Fruit fly (Drosophila melanogaster) whole organism, embryonic: ENCODE measurements around the gene Zw.

Experiments
- Atf-2 ChIP-seq: fragments of 200-800 bp; sonication (Bioruptor generic); optimal IDR thresholded peaks from 2 replicates; lab custom pipeline; 2016; ENCODE audit warnings: missing biosample characterization, missing genetic modification characterization
- Atf3 ChIP-seq: fragments of 200-800 bp; sonication (Bioruptor generic); optimal IDR thresholded peaks from 3 replicates; lab custom pipeline; 2016; ENCODE audit warnings: missing biosample characterization, missing genetic modification characterization
- CG10565 ChIP-seq: fragments of 200-800 bp; sonication (Bioruptor generic); optimal IDR thresholded peaks from 3 replicates; lab custom pipeline; 2016; ENCODE audit warnings: missing biosample characterization, mild to moderate bottlenecking, missing genetic modification characterization
- CG10654 ChIP-seq: fragments of 200-800 bp; sonication (Bioruptor generic); optimal IDR thresholded peaks from 2 replicates; lab custom pipeline; 2016; ENCODE audit warnings: missing biosample characterization, missing genetic modification characterization
- CG11398 ChIP-seq: fragments of 200-800 bp; sonication (Bioruptor generic); optimal IDR thresholded peaks from 2 replicates; lab custom pipeline; 2016; ENCODE audit warnings: missing biosample characterization, missing genetic modification characterization
- CG12219 ChIP-seq: fragments of 200-800 bp; sonication (Bioruptor generic); optimal IDR thresholded peaks from 3 replicates; lab custom pipeline; 2018; ENCODE audit warnings: missing biosample characterization, mild to moderate bottlenecking, missing genetic modification characterization
- CG12299 ChIP-seq: fragments of 200-800 bp; sonication (Bioruptor generic); optimal IDR thresholded peaks from 2 replicates; lab custom pipeline; 2018; ENCODE audit warnings: missing biosample characterization, mild to moderate bottlenecking, missing genetic modification characterization
- CG12391 ChIP-seq: fragments of 200-800 bp; sonication (Bioruptor generic); optimal IDR thresholded peaks from 3 replicates; lab custom pipeline; 2018; ENCODE audit warnings: missing biosample characterization, mild to moderate bottlenecking, missing genetic modification characterization, moderate library complexity
- CG12659 ChIP-seq: fragments of 200-800 bp; sonication (Bioruptor generic); optimal IDR thresholded peaks from 3 replicates; lab custom pipeline; 2017; ENCODE audit warnings: mild to moderate bottlenecking, missing biosample characterization, missing genetic modification reagents, missing genetic modification characterization
- CG14050 ChIP-seq: fragments of 200-800 bp; sonication (Bioruptor generic); IDR thresholded peaks from 3 replicates; pipeline ENCODE4 v1.3.6; 2022; ENCODE audit warnings: missing biosample characterization, missing genetic modification characterization
- CG14860 ChIP-seq: fragments of 200-800 bp; sonication (Bioruptor generic); IDR thresholded peaks from 3 replicates; pipeline ENCODE4 v1.3.6; 2022; ENCODE audit warnings: missing biosample characterization, missing genetic modification characterization; ENCODE audit not compliant: partially characterized antibody
- CG15514 ChIP-seq: fragments of 200-800 bp; sonication (Bioruptor generic); optimal IDR thresholded peaks from 3 replicates; lab custom pipeline; 2017; ENCODE audit warnings: missing biosample characterization, missing genetic modification characterization, mild to moderate bottlenecking, moderate library complexity, missing genetic modification reagents
- CG17829 ChIP-seq: fragments of 200-800 bp; optimal IDR thresholded peaks from 2 replicates; lab custom pipeline; 2019; ENCODE audit warnings: missing biosample characterization, mild to moderate bottlenecking, missing genetic modification characterization, moderate library complexity
- CG30403 ChIP-seq: fragments of 200-800 bp; sonication (Bioruptor generic); optimal IDR thresholded peaks from 3 replicates; lab custom pipeline; 2016; ENCODE audit warnings: missing biosample characterization, missing genetic modification characterization
- CG4730 ChIP-seq: fragments of 200-800 bp; sonication (Bioruptor generic); IDR thresholded peaks from 2 replicates; pipeline ENCODE4 v1.3.6; 2022; ENCODE audit warnings: missing biosample characterization, missing genetic modification characterization
- CG6175 ChIP-seq: fragments of 200-800 bp; sonication (Bioruptor generic); IDR thresholded peaks from 3 replicates; pipeline ENCODE4 v1.3.6; 2022; ENCODE audit warnings: missing biosample characterization, missing genetic modification characterization
- CG7745 ChIP-seq: fragments of 200-800 bp; sonication (Bioruptor generic); optimal IDR thresholded peaks from 2 replicates; lab custom pipeline; 2018; ENCODE audit warnings: missing biosample characterization, mild to moderate bottlenecking, missing genetic modification characterization, moderate library complexity
- CG7928 ChIP-seq: fragments of 200-800 bp; sonication (Bioruptor generic); optimal IDR thresholded peaks from 2 replicates; lab custom pipeline; 2017; ENCODE audit warnings: missing biosample characterization, mild to moderate bottlenecking, missing genetic modification characterization
- D19A ChIP-seq: fragments of 200-800 bp; optimal IDR thresholded peaks from 3 replicates; lab custom pipeline; 2019; ENCODE audit warnings: missing biosample characterization, mild to moderate bottlenecking, missing genetic modification characterization, moderate library complexity
- D19B ChIP-seq: fragments of 200-800 bp; sonication (Bioruptor generic); optimal IDR thresholded peaks from 2 replicates; lab custom pipeline; 2017; ENCODE audit warnings: missing biosample characterization, mild to moderate bottlenecking, missing genetic modification characterization
- Drgx ChIP-seq: fragments of 200-800 bp; sonication (Bioruptor generic); IDR thresholded peaks from 2 replicates; pipeline ENCODE4 v1.3.6; 2022; ENCODE audit warnings: missing biosample characterization, missing genetic modification characterization
- E2f1 ChIP-seq: fragments of 200-800 bp; sonication (Bioruptor generic); IDR thresholded peaks from 2 replicates; pipeline ENCODE4 v1.3.6; 2022; ENCODE audit warnings: missing biosample characterization, missing genetic modification characterization
- HLH4C ChIP-seq: fragments of 200-800 bp; sonication (Bioruptor generic); IDR thresholded peaks from 3 replicates; pipeline ENCODE4 v1.3.6; 2022; ENCODE audit warnings: missing biosample characterization, missing genetic modification characterization; ENCODE audit not compliant: partially characterized antibody
- Hr78 ChIP-seq, 2 experiments: fragments of 200-800 bp in 1 of 2; fragments of >200 bp in 1 of 2; sonication (Bioruptor generic) in 1 of 2; optimal IDR thresholded peaks; 2 replicates each; lab custom pipeline; 2017 to 2019; ENCODE audit warnings: missing biosample characterization in 2 of 2, missing genetic modification characterization in 2 of 2, mild to moderate bottlenecking in 1 of 2, moderate library complexity in 1 of 2
- Mes4 ChIP-seq: fragments of 200-800 bp; sonication (Bioruptor generic); optimal IDR thresholded peaks from 2 replicates; lab custom pipeline; 2016; ENCODE audit warnings: missing biosample characterization, missing genetic modification characterization
- Mrtf ChIP-seq: fragments of 200-800 bp; sonication (Bioruptor generic); IDR thresholded peaks from 3 replicates; pipeline ENCODE4 v1.3.6; 2022; ENCODE audit warnings: missing biosample characterization, missing genetic modification characterization
- Nf-YB ChIP-seq: fragments of 200-800 bp; sonication (Bioruptor generic); optimal IDR thresholded peaks from 3 replicates; lab custom pipeline; 2019; ENCODE audit warnings: missing biosample characterization, mild to moderate bottlenecking, missing genetic modification characterization, moderate library complexity
- Sox100B ChIP-seq: fragments of 200-800 bp; sonication (Bioruptor generic); optimal IDR thresholded peaks from 3 replicates; lab custom pipeline; 2018; ENCODE audit warnings: missing biosample characterization, mild to moderate bottlenecking, missing genetic modification characterization
- Tbp ChIP-seq: fragments of >200 bp; optimal IDR thresholded peaks from 2 replicates; lab custom pipeline; 2018; ENCODE audit warnings: missing biosample characterization, missing genetic modification characterization
- Usf ChIP-seq: fragments of 200-800 bp; sonication (Bioruptor generic); optimal IDR thresholded peaks from 2 replicates; lab custom pipeline; 2017; ENCODE audit warnings: missing genotype, missing biosample characterization, missing genetic modification characterization
- Vsx1 ChIP-seq: fragments of 200-800 bp; sonication (Bioruptor generic); optimal IDR thresholded peaks from 2 replicates; lab custom pipeline; 2017; ENCODE audit warnings: missing biosample characterization, mild to moderate bottlenecking, missing genetic modification characterization, missing genetic modification reagents
- ab ChIP-seq: fragments of 200-800 bp; sonication (Bioruptor generic); optimal IDR thresholded peaks from 2 replicates; lab custom pipeline; 2016; ENCODE audit warnings: missing biosample characterization, missing genetic modification characterization
- amos ChIP-seq: fragments of 200-800 bp; sonication (Bioruptor generic); IDR thresholded peaks from 2 replicates; pipeline ENCODE4 v1.3.6; 2022; ENCODE audit warnings: missing biosample characterization, missing genetic modification characterization; ENCODE audit not compliant: partially characterized antibody
- aop ChIP-seq: fragments of 200-800 bp; sonication (Bioruptor generic); IDR thresholded peaks from 2 replicates; pipeline ENCODE4 v1.3.6; 2022; ENCODE audit warnings: missing biosample characterization, missing genetic modification characterization
- ase ChIP-seq: fragments of 200-800 bp; sonication (Bioruptor generic); IDR thresholded peaks from 3 replicates; pipeline ENCODE4 v1.3.6; 2022; ENCODE audit warnings: missing biosample characterization, missing genetic modification characterization
- bsh ChIP-seq, 2 experiments: fragments of 200-800 bp; sonication (Bioruptor generic); optimal IDR thresholded peaks; 2 replicates each; lab custom pipeline; 2017 to 2018; ENCODE audit warnings: mild to moderate bottlenecking in 2 of 2, missing biosample characterization in 2 of 2, missing genetic modification characterization in 2 of 2, moderate library complexity in 1 of 2
- cato ChIP-seq: fragments of 200-800 bp; sonication (Bioruptor generic); optimal IDR thresholded peaks from 2 replicates; lab custom pipeline; 2016; ENCODE audit warnings: missing biosample characterization, missing genetic modification characterization, borderline replicate concordance
- cwo ChIP-seq: fragments of 200-800 bp; sonication (Bioruptor generic); optimal IDR thresholded peaks from 3 replicates; lab custom pipeline; 2017; ENCODE audit warnings: missing biosample characterization, missing genetic modification characterization, mild to moderate bottlenecking, moderate library complexity, missing genetic modification reagents
- esg ChIP-seq: fragments of 200-800 bp; sonication (Bioruptor generic); conservative IDR thresholded peaks from 2 replicates; pipeline ENCODE4 v1.3.6; 2022; ENCODE audit warnings: missing biosample characterization, missing genetic modification characterization
- ewg ChIP-seq: fragments of 200-800 bp; sonication (Bioruptor generic); optimal IDR thresholded peaks from 3 replicates; lab custom pipeline; 2017; ENCODE audit warnings: mild to moderate bottlenecking, missing biosample characterization, missing genetic modification reagents, missing genetic modification characterization
- gro ChIP-seq: fragments of 200-800 bp; sonication (Bioruptor generic); optimal IDR thresholded peaks from 2 replicates; lab custom pipeline; 2016; ENCODE audit warnings: missing biosample characterization, missing genetic modification characterization
- ham ChIP-seq: fragments of 200-800 bp; sonication (Bioruptor generic); IDR thresholded peaks from 2 replicates; pipeline ENCODE4 v1.3.6; 2022; ENCODE audit warnings: missing biosample characterization, missing genetic modification characterization
- hkb ChIP-seq, 2 experiments: fragments of 200-800 bp in 1 of 2; fragments of >200 bp in 1 of 2; sonication (Bioruptor generic) in 1 of 2; IDR thresholded peaks in 1 of 2; optimal IDR thresholded peaks in 1 of 2; 2 replicates each; pipeline versions ENCODE4 v1.3.6 to Lab custom; 2017 to 2022; ENCODE audit warnings: missing biosample characterization in 1 of 2, missing genetic modification characterization in 1 of 2
- insv ChIP-seq, 2 experiments: fragments of 200-800 bp; sonication (Bioruptor generic); optimal IDR thresholded peaks; 3 replicates each; lab custom pipeline; 2016 to 2018; ENCODE audit warnings: missing biosample characterization in 2 of 2, missing genetic modification characterization in 2 of 2
- sug ChIP-seq: fragments of 200-800 bp; optimal IDR thresholded peaks from 2 replicates; lab custom pipeline; 2019; ENCODE audit warnings: missing biosample characterization, mild to moderate bottlenecking, missing genetic modification characterization, moderate library complexity
- unc-4 ChIP-seq: fragments of 200-800 bp; sonication (Bioruptor generic); IDR thresholded peaks from 2 replicates; pipeline ENCODE4 v1.3.6; 2022; ENCODE audit warnings: missing biosample characterization, missing genetic modification characterization; ENCODE audit not compliant: partially characterized antibody
- wor ChIP-seq: fragments of 200-800 bp; sonication (Bioruptor generic); IDR thresholded peaks from 2 replicates; pipeline ENCODE4 v1.3.6; 2022; ENCODE audit warnings: missing biosample characterization, missing genetic modification characterization
- z ChIP-seq: fragments of 200-800 bp; sonication (Bioruptor generic); IDR thresholded peaks from 3 replicates; pipeline ENCODE4 v1.3.6; 2022; ENCODE audit warnings: missing biosample characterization, missing genetic modification characterization

Zw gene

dm6 chrX:19683040-19683875, 16.2 kb downstream of the Zw start, which contains the start of the genes dome and Ubqn (continued):
- TF ChIP-seq CG12659 (GFP tag; lab: Kevin White, UChicago) = peak; percentile 79
- TF ChIP-seq unc-4 (GFP tag; lab: Robert Waterston, UW) = peak; percentile 90
- no peak for TF ChIP-seq CG10565 (GFP tag; lab: Kevin White, UChicago)
- TF ChIP-seq ham (GFP tag; lab: Robert Waterston, UW) = no peak
- TF ChIP-seq esg (GFP tag; lab: Robert Waterston, UW) = no peak
- no peak for TF ChIP-seq E2f1 (GFP tag; lab: Robert Waterston, UW)
- peak; percentile 63 for TF ChIP-seq hkb (optimal IDR thresholded peaks at IDR 0.05; lab: Kevin White, UChicago)
- 0 out of 2 replicates have a peak, but pooled peaks have one; percentile 22 for TF ChIP-seq hkb (GFP tag; IDR thresholded peaks at IDR 0.05; lab: Robert Waterston, UW)
- no peak for TF ChIP-seq Sox100B (GFP tag; lab: Kevin White, UChicago)
- no peak for TF ChIP-seq CG6175
- peak; percentile 4 for TF ChIP-seq Nf-YB (GFP tag; lab: Kevin White, UChicago)
- TF ChIP-seq Atf-2 (GFP tag; lab: Kevin White, UChicago) = no peak
- TF ChIP-seq CG30403 (GFP tag; lab: Kevin White, UChicago) = peak; percentile 17
- TF ChIP-seq cato = no peak
- no peak for TF ChIP-seq Drgx (GFP tag; lab: Robert Waterston, UW)
- peak; percentile 86 for TF ChIP-seq amos (GFP tag; lab: Robert Waterston, UW)
- TF ChIP-seq CG4730 = no peak
- TF ChIP-seq Hr78 (GFP tag; optimal IDR thresholded peaks at IDR 0.05; lab: Kevin White, UChicago) = no peak
- TF ChIP-seq bsh (GFP tag; optimal IDR thresholded peaks at IDR 0.05; lab: Kevin White, UChicago) = peak in 1 of 2 experiments; percentile 25
- peak; percentile 6 for TF ChIP-seq CG12391
- peak; percentile 60 for TF ChIP-seq CG15514 (GFP tag; lab: Kevin White, UChicago)
- TF ChIP-seq gro (GFP tag; lab: Kevin White, UChicago) = no peak
- no peak for TF ChIP-seq insv (GFP tag; optimal IDR thresholded peaks at IDR 0.05; lab: Kevin White, UChicago)
- no peak for TF ChIP-seq CG17829 (tag; lab: Kevin White, UChicago)
- TF ChIP-seq D19A (tag; lab: Kevin White, UChicago) = no peak
- no peak for TF ChIP-seq Mes4 (GFP tag; lab: Kevin White, UChicago)
- TF ChIP-seq ab (GFP tag; lab: Kevin White, UChicago) = no peak
- TF ChIP-seq D19B (GFP tag; lab: Kevin White, UChicago) = no peak
- no peak for TF ChIP-seq aop (GFP tag; lab: Robert Waterston, UW)
- peak; percentile 94 for TF ChIP-seq CG7928
- TF ChIP-seq CG11398 = no peak
- TF ChIP-seq CG10654 (GFP tag; lab: Kevin White, UChicago) = no peak
- peak; percentile 74 for TF ChIP-seq sug
- no peak for TF ChIP-seq wor (GFP tag; lab: Robert Waterston, UW)
- TF ChIP-seq ase (GFP tag; lab: Robert Waterston, UW) = no peak
- no peak for TF ChIP-seq Mrtf (GFP tag; lab: Robert Waterston, UW)
- TF ChIP-seq Usf (GFP tag; lab: Kevin White, UChicago) = no peak
- no peak for TF ChIP-seq CG14050 (GFP tag; lab: Robert Waterston, UW)
- no peak for TF ChIP-seq Vsx1
- TF ChIP-seq ewg = peak; percentile 27
- TF ChIP-seq z (GFP tag; lab: Robert Waterston, UW) = no peak
- no peak for TF ChIP-seq Atf3 (GFP tag; lab: Kevin White, UChicago)
- TF ChIP-seq cwo (GFP tag; lab: Kevin White, UChicago) = no peak
- peak; percentile 95 for TF ChIP-seq CG14860 (GFP tag; lab: Robert Waterston, UW)
- peak; percentile 96 for TF ChIP-seq HLH4C (GFP tag; lab: Robert Waterston, UW)
- TF ChIP-seq Tbp (GFP tag; lab: Kevin White, UChicago) = no peak
- TF ChIP-seq CG12219 (GFP tag; lab: Kevin White, UChicago) = no peak
- no peak for TF ChIP-seq CG7745 (tag; lab: Kevin White, UChicago)
- no peak for TF ChIP-seq CG12299 (tag; lab: Kevin White, UChicago)
